Worm (Caenorhabditis elegans) whole organism, early embryonic: Measurements from ENCODE around the gene Y50D4B.6.

Experiments used
- B0310.2 ChIP-seq: sonication (generic microtip); optimal IDR thresholded peaks from 2 replicates; lab custom pipeline; 2016; ENCODE audit warnings: mild to moderate bottlenecking, missing genetic modification characterization, missing compliant biosample characterization
- ama-1 ChIP-seq: fragments of 150-350 bp; optimal IDR thresholded peaks from 2 replicates; lab custom pipeline; 2014
- ceh-13 ChIP-seq: fragments of 200-800 bp; sonication (Bioruptor generic); optimal IDR thresholded peaks from 2 replicates; lab custom pipeline; 2018; ENCODE audit warnings: mild to moderate bottlenecking, missing genetic modification characterization, missing compliant biosample characterization
- ceh-36 ChIP-seq: sonication (generic microtip); optimal IDR thresholded peaks from 2 replicates; lab custom pipeline; 2016; ENCODE audit warnings: missing genetic modification characterization, inconsistent platforms, missing compliant biosample characterization
- flt-1 ChIP-seq: fragments of 200-800 bp; sonication (Bioruptor generic); IDR thresholded peaks from 2 replicates; pipeline ENCODE4 v1.3.6; 2022; ENCODE audit warnings: missing genetic modification characterization, missing compliant biosample characterization
- hnd-1 ChIP-seq: sonication (generic microtip); optimal IDR thresholded peaks from 2 replicates; lab custom pipeline; 2016; ENCODE audit warnings: missing genetic modification characterization, missing compliant biosample characterization
- sea-1 ChIP-seq: fragments of 200-800 bp; sonication (Bioruptor generic); conservative IDR thresholded peaks from 2 replicates; pipeline ENCODE4 v1.3.6; 2022; ENCODE audit warnings: missing genetic modification characterization, missing compliant biosample characterization

DNA sequence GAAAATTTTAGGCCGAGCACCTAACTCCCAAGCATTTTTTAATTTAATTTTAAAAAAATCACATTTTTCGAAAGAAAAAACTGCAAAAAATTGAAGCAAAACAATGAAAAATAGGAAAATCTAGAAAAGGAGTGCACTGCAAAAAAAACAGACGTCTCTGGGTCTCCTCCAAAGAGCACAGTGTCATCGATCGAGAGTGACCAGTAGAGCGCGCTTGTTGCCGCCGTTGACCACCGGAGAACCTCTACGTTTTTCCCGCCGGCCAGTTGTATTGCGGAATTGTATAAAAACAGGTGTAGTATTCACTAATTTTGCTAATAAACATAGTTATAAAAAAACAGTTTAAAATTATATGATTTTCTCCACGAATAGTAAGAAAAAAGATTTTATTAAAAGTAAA is 34.8 kb upstream of the Y50D4B.6 start:
- no peak for TF ChIP-seq ceh-13
- TF ChIP-seq B0310.2 (tag; lab: Kevin White, UChicago) = no peak
- TF ChIP-seq ceh-36 (tag; lab: Kevin White, UChicago) = no peak
- no peak for TF ChIP-seq sea-1 (GFP tag; lab: Robert Waterston, UW)
- TF ChIP-seq ama-1 = no peak
- TF ChIP-seq flt-1 = no peak
- TF ChIP-seq hnd-1 (tag; lab: Kevin White, UChicago) = no peak
